Worm (Caenorhabditis elegans) whole organism, L4/young adult: ENCODE measurements around the gene M7.8.
A peak's percentile ranks its signal among the peaks of the same experiment; 100 is the strongest.

Experiments used
- W03F9.2 ChIP-seq: fragments of 150-350 bp; optimal IDR thresholded peaks from 2 replicates; lab custom pipeline; 2014; ENCODE audit warnings: missing biosample characterization, missing genetic modification characterization
- dao-5 ChIP-seq: sonication (generic microtip); optimal IDR thresholded peaks from 2 replicates; lab custom pipeline; 2016; ENCODE audit warnings: missing genotype, missing genetic modification characterization, moderate library complexity, missing compliant biosample characterization
- him-1 ChIP-seq: sonication (generic microtip); optimal IDR thresholded peaks from 2 replicates; lab custom pipeline; 2016; ENCODE audit warnings: missing genotype, missing genetic modification reagents, missing genetic modification characterization, missing compliant biosample characterization

M7.8 gene

ce11 chrIV:11082789-11083235 is 12.1 kb downstream of the M7.8 start:
- TF ChIP-seq dao-5 (tag; lab: Kevin White, UChicago) (peak; percentile 52), him-1 (tag; lab: Kevin White, UChicago) (peak; percentile 90), W03F9.2 (tag; lab: Kevin White, UChicago) (peak; percentile 70)

ce11 chrIV:11082153-11082552 is 12.7 kb downstream of the M7.8 start, which contains the start of gene let-70:
let-70 (minus strand) TSS chrIV:11082253.
- no peak for TF ChIP-seq dao-5 (tag; lab: Kevin White, UChicago)
- no peak for TF ChIP-seq W03F9.2 (tag; lab: Kevin White, UChicago)
- no peak for TF ChIP-seq him-1 (tag; lab: Kevin White, UChicago)

DNA sequence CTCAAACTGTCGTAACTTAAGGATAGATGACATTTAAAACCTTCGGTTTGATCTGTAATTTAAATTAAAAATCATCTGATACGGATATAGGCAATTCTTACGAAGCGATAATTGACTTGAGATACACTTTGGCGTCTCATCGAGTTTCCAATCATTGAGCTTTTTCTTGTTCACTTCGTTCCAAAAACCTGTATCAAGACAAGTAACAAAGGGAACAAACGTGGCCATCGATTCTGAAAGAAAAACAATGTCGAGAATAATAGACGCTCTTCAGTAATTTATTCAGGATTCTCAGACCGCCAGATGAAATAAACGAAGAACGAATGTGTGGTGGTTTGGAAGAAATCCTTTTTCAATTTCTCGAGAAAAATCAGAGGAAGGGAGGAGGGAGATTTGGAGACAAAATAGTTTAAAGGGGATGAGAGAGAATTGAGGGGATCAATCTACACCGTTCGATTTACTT is 14.0 kb downstream of the M7.8 start, which contains the start of gene atg-7:
atg-7 (minus strand) TSS at position 233 of the 463 bp plus-strand sequence.
- TF ChIP-seq him-1 (tag; lab: Kevin White, UChicago): no peak
- no peak for TF ChIP-seq dao-5 (tag; lab: Kevin White, UChicago)
- no peak for TF ChIP-seq W03F9.2 (tag; lab: Kevin White, UChicago)

ce11 chrIV:11078482-11078881 is 16.4 kb downstream of the M7.8 start, which contains the start of gene Y5F2A.4:
Y5F2A.4 (minus strand) TSS chrIV:11078582.
- TF ChIP-seq W03F9.2 (tag; lab: Kevin White, UChicago) (no peak), dao-5 (tag; lab: Kevin White, UChicago) (no peak), him-1 (tag; lab: Kevin White, UChicago) (no peak)

DNA sequence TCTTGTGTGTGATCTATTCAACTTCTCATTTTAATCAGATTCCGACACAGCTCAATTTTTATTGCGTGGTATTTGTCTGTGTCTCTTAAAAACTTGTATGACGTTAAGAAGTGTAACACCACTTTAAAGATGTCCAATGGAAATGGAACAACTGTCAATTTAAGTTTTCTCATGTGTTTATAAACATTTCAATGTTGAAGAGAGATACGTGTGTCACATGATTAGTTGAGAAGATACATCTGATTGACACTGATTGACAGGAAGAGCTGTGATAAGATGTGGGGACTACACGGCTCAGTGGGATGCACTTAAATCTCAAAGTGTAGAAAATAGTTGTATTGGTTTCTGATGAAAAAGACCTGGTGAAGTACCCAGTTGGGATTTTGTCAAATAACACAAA is 26.6 kb downstream of the M7.8 start:
- TF ChIP-seq dao-5 (tag; lab: Kevin White, UChicago): no peak
- no peak for TF ChIP-seq him-1 (tag; lab: Kevin White, UChicago)
- TF ChIP-seq W03F9.2 (tag; lab: Kevin White, UChicago): no peak

DNA sequence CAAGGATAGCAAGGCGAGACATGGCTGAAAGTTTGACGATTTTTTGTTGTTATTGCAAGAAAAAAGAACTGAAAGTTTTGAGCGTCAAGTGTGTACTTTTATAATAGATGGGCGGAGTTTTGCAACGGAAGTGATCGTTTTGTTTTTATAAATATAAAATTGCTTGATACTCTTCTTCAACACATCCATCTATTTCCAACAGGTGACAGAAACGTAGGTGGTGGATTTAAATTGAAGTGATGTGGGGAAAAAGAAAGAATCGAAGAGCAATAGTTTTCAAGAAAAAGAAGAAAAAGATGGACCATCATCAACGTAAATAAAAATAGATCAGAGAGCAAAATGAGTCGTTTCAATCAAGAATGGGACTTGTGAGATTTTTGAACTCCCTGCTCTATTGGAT is 27.9 kb downstream of the M7.8 start, which contains the start of gene ttr-17:
ttr-17 (minus strand) TSS at position 24 of the 400 bp plus-strand sequence.
- TF ChIP-seq him-1 (tag; lab: Kevin White, UChicago): no peak
- no peak for TF ChIP-seq dao-5 (tag; lab: Kevin White, UChicago)
- no peak for TF ChIP-seq W03F9.2 (tag; lab: Kevin White, UChicago)

DNA sequence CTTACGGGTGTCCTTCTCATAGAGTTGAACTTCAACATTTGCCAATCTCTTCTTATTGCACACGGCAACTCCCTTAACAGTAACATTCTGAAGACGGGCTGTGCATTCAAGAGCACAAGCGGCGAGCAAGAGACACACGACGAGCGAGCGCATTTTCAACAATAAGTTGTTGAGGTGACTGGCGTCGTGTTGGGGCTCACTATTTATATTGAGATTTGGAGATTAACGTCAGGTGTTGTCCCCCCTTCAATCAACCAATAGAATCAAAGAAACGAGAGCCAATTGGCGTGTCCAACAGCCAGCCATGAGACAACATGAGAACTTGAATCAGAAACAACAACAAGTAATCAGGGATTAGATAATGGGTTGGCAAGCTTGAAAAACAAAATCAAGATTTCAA is 30.9 kb downstream of the M7.8 start, which contains the start of gene ttr-16:
ttr-16 (minus strand) TSS at position 176 of the 400 bp plus-strand sequence.
- no peak for TF ChIP-seq dao-5 (tag; lab: Kevin White, UChicago)
- no peak for TF ChIP-seq W03F9.2 (tag; lab: Kevin White, UChicago)
- TF ChIP-seq him-1 (tag; lab: Kevin White, UChicago): no peak

ce11 chrIV:11062984-11063613 is 31.8 kb downstream of the M7.8 start:
- TF ChIP-seq him-1 (tag; lab: Kevin White, UChicago): no peak

DNA sequence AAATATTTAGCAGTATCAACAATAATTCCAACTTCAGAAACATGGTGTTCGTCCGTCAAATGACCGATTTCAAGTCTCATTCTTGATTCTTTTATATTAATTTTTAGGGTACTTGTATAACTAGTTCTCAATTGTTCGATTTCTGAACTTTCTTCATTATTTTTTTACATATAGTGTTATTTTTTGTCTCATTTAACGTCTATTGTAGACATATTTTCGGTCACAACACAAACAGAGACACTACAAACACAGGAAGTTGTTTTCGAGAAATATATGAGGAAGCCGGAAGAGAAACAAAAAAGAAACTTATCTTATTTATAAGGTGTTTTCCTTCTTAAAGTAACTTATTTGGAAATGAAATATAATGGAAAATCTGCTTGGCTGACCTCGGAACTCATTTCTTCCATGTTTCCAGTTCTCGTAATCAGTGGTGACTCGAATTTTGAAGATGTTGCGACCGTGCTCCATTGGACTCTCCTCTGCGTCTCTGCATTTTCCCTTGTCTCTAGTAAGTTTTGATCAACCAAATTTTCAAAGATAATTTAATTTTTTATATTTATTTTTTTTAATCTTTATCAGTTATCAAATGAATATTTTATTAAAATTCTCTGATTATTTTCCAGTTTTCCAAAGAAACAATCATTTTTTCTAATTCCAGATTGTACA is 41.1 kb downstream of the M7.8 start, which contains the start of the genes F36H1.12 and lin-3:
F36H1.12 (minus strand) TSS at position 51 of the 666 bp plus-strand sequence.
lin-3 (plus strand) TSS at position 657 of the 666 bp plus-strand sequence.
- TF ChIP-seq him-1 (tag; lab: Kevin White, UChicago): no peak
- TF ChIP-seq W03F9.2 (tag; lab: Kevin White, UChicago): no peak
- TF ChIP-seq dao-5 (tag; lab: Kevin White, UChicago): no peak

DNA sequence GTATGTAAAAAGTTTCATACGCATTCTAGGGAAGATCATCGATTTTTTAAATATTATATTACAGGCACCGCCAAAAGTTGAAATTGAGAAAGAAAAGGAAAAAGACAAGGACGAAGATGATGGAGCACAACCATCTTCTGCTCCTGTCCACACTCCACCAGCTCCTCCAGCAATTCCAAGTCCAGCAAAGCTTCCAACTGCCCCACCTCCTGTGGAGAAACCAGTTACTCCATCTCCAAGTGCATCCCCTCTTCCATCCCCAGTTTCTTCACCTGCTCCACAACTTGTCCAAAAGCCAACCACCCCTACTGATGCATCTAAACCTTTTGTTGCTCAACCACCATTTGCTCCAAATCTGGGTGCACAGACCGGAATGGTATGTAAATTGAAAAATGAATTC is 42.9 kb downstream of the M7.8 start:
- TF ChIP-seq W03F9.2 (tag; lab: Kevin White, UChicago): no peak
- TF ChIP-seq dao-5 (tag; lab: Kevin White, UChicago): no peak
- TF ChIP-seq him-1 (tag; lab: Kevin White, UChicago): no peak

- no peak for TF ChIP-seq W03F9.2 (tag; lab: Kevin White, UChicago)
- no peak for TF ChIP-seq him-1 (tag; lab: Kevin White, UChicago)
- TF ChIP-seq dao-5 (tag; lab: Kevin White, UChicago): no peak
Observed at ce11 chrIV:11049806-11050205, 45.1 kb downstream of the M7.8 start, which contains the start of gene F36H1.3. F36H1.3 (plus strand) TSS chrIV:11050128.

ce11 chrIV:11048871-11049270 is 46.0 kb downstream of the M7.8 start, which contains the start of gene F36H1.11:
F36H1.11 (plus strand) TSS chrIV:11049171.
- TF ChIP-seq him-1 (tag; lab: Kevin White, UChicago) (no peak), W03F9.2 (tag; lab: Kevin White, UChicago) (no peak), dao-5 (tag; lab: Kevin White, UChicago) (no peak)

- TF ChIP-seq dao-5 (tag; lab: Kevin White, UChicago) (no peak), him-1 (tag; lab: Kevin White, UChicago) (no peak), W03F9.2 (tag; lab: Kevin White, UChicago) (no peak)
Observed at ce11 chrIV:11044377-11044776, 50.5 kb downstream of the M7.8 start.
